Fruit fly (Drosophila melanogaster) Kc167 (cell line): ENCODE measurements around the gene NijB.

Source experiments
- Myc ChIP-seq: fragments of >200 bp; optimal IDR thresholded peaks from 2 replicates; lab custom pipeline; 2017; ENCODE audit warnings: missing external identifiers
- Sin3A ChIP-seq: fragments of >200 bp; optimal IDR thresholded peaks from 2 replicates; lab custom pipeline; 2018; ENCODE audit warnings: missing external identifiers
- h ChIP-seq: fragments of >200 bp; optimal IDR thresholded peaks from 3 replicates; lab custom pipeline; 2018; ENCODE audit warnings: missing external identifiers
- insv ChIP-seq: fragments of >200 bp; optimal IDR thresholded peaks from 3 replicates; lab custom pipeline; 2018; ENCODE audit warnings: missing external identifiers
- psq ChIP-seq: fragments of >200 bp; optimal IDR thresholded peaks from 2 replicates; lab custom pipeline; 2017; ENCODE audit warnings: missing external identifiers
- ttk ChIP-seq: sonication (Bioruptor generic); optimal IDR thresholded peaks from 2 replicates; lab custom pipeline; 2017; ENCODE audit warnings: missing external identifiers

Gene NijB

DNA sequence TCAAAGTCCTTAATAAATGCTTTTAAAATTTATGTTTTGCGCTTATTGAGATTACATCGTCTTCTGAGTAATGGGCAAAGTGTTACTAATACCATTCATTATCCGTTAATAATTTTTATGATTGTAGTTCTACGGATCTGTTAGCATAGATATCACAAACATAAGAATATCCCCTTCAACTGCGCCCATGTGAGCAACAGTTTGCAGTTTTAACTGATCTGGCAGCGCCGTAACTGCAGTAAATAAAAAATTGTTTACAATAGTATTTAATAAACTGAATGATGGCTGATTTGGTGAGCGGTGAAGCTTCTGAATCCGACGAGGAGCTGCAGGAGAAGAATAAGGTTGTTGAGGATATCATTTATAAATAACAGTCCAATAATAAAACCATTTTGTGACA, 22.2 kb upstream of the NijB start, which contains the start of gene Blos3:
Blos3 (plus strand) TSS at position 198 of the 400 bp plus-strand sequence.
- TF ChIP-seq psq (no peak), h (lab: Kevin White, UChicago) (no peak), ttk (lab: Kevin White, UChicago) (no peak), Sin3A (no peak)

DNA sequence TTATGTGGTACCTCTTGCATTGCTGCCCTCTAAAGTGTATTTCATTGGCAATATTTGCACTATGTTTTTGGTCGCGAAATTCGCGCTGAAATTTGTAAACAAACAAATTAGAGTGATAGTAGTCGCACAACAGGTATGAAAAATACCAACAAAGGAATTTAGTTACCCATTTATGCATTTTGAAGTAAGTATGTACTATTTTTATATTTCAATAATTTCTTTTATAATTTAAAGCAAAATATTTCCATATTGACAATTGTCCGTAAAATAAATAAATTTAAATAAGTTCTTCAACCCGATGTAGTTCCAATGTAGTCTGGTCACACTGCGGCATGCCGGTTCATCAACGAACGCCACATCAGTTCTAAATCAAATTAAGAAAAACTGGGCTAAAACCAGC, 19.7 kb upstream of the NijB start, which contains the start of the genes Rad9 and Uggt:
Rad9 (minus strand) TSS at position 114 of the 400 bp plus-strand sequence.
Uggt (plus strand) TSS at position 308 of the 400 bp plus-strand sequence.
- TF ChIP-seq psq, result no peak
- TF ChIP-seq insv (lab: Kevin White, UChicago), result no peak
- no peak for TF ChIP-seq ttk (lab: Kevin White, UChicago)
- TF ChIP-seq Myc (lab: Kevin White, UChicago), result no peak
- TF ChIP-seq Sin3A, result no peak
- TF ChIP-seq h (lab: Kevin White, UChicago), result no peak

DNA sequence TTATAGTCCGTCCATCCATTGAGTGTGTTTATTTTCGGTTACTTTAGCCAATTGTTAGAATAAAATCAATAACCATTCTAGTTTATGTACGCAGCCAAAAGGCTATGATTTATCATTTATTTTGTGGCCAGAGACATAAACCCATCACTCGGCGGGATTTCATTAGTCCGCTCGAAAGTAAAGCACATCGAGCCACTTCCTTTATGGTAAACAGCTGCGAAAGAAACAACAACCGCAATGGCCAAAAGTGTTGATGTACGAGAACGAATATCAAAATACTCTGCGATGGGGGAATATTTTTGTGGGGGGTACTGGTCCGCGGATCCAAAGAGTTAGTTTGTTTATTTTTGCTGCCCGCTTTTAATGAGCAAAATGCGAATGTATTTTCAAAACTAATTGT, 10.6 kb upstream of the NijB start:
- TF ChIP-seq h (lab: Kevin White, UChicago) (no peak), ttk (lab: Kevin White, UChicago) (no peak), Myc (lab: Kevin White, UChicago) (no peak), insv (lab: Kevin White, UChicago) (no peak), Sin3A (no peak), psq (no peak)

DNA sequence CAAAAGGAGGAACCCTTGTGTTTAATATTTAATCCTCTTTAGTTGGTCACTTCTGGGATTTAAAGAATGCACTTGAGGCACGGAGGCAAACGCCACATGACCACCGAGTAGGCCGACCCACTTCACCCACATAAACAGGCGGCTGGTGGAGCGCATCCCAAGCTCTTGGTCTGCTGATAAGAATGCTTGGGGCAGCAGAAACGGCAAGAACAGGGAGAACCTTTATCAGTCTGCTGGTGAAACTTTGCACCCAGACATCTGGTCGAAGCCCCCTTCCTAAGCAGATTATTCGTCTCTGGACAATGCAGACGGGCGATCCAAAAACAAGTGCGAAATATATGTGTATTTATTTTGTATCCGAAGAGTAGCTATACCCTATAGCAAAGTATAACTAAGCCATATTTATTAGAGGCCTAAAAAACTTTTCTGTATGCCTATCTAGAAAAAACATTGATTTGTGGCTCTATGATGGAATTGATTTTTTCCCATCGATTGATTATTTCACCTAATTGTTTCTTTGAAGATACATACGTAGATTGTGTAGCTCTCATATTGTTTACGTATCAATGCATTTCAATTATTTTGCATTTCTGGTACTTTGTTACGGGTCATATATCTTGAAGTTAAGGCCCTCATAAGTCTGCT, 2.8 kb upstream of the NijB start:
- TF ChIP-seq insv (lab: Kevin White, UChicago) (no peak), Sin3A (no peak), ttk (lab: Kevin White, UChicago) (no peak), h (lab: Kevin White, UChicago) (no peak), psq (no peak), Myc (lab: Kevin White, UChicago) (no peak)

DNA sequence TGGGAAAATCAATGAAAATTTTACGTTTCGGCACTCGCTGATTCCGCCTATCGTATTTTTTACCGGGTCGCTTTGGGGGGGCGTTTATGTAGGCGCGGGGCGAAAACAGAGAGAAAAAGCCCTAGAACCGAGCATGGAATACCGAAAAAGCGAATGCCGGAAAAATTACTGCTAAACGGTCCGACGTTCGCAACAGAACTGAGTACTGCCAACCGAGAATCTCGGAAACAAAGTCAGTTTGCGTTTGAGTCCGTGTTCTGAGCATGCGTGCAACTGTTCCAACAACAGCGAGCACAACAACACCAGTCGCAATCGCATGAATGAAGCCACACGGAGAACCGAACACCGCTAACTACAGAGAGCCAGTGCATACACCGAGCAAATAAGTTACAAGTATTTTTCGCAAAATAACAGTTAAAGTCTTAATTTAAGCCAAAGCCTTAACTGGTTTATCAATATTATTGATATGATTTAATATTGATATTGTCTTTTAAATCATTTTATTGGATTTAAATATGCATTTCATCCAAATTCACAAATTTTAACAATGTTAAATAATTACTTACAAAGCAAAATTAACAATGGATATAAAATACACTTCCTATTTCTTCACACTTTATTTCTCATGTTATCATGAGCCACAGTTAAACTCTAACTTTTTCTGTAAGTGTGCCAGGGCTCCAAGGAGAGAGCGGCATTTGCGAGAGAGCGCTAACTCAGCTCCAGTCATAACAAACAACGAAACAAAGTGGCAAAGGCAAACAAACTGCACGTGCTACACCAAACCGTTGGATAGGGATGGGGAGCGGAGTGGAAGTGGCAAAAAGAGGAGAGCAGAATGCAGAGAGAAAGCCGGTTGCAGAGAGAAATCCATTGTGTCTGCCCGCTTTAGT, 1.7 kb upstream of the NijB start, which contains the start of gene CG3961:
CG3961 (minus strand) TSS at position 201 of the 893 bp plus-strand sequence.
- no peak for TF ChIP-seq psq
- no peak for TF ChIP-seq insv (lab: Kevin White, UChicago)
- no peak for TF ChIP-seq h (lab: Kevin White, UChicago)
- TF ChIP-seq ttk (lab: Kevin White, UChicago), result no peak
- no peak for TF ChIP-seq Sin3A

DNA sequence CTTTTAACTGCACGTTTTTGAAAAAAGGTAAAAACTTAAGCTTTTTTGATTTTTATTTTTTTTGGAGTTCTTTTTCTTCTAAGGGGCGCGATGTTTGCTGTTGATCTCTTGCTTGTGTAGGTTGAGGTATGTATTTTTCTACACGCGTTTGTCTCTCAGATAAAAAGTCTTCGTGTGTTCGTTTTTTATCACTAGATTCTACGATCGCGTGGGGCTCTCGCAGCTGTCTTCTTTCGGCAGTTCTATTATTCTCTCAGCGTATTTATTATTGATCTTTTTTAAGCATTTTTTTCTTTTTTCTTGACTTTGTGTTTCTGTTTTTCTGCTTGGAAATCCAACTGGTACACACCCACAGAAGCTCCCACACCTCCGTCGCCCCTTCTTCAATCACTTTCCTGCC, 2.9 kb downstream of the NijB start:
- TF ChIP-seq psq, result no peak
- no peak for TF ChIP-seq h (lab: Kevin White, UChicago)
- TF ChIP-seq Sin3A, result no peak
- TF ChIP-seq Myc (lab: Kevin White, UChicago), result no peak
- no peak for TF ChIP-seq insv (lab: Kevin White, UChicago)
- no peak for TF ChIP-seq ttk (lab: Kevin White, UChicago)

DNA sequence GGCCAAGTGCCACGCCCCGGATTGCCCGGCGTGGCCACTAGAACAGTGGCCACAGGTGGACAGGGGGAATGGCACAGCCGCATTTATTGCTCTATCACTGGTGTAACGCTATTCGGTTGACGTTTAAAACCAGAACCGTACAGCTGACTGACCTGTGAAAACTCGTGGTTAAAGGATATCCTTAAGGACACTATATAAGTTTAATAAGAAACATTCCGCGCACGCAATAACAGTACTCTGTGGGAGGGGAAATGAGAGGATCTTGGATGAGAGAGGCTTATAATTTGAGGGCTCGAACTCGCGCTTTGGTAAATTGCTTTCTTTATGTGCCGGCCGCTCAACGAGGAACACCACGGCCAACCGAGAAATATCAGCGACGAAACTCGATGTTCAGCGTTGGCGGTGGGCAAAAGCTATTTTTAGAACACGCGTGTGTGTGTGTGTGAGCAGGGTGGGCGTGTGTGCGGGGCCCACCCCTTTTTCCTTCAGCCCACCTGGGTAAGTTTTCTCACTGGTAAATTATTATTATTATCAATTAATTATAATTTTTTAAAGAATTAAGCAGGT, 4.2 kb downstream of the NijB start:
- TF ChIP-seq h (lab: Kevin White, UChicago), result no peak
- TF ChIP-seq psq, result no peak
- TF ChIP-seq ttk (lab: Kevin White, UChicago), result no peak
- no peak for TF ChIP-seq Myc (lab: Kevin White, UChicago)
- no peak for TF ChIP-seq Sin3A
- no peak for TF ChIP-seq insv (lab: Kevin White, UChicago)

DNA sequence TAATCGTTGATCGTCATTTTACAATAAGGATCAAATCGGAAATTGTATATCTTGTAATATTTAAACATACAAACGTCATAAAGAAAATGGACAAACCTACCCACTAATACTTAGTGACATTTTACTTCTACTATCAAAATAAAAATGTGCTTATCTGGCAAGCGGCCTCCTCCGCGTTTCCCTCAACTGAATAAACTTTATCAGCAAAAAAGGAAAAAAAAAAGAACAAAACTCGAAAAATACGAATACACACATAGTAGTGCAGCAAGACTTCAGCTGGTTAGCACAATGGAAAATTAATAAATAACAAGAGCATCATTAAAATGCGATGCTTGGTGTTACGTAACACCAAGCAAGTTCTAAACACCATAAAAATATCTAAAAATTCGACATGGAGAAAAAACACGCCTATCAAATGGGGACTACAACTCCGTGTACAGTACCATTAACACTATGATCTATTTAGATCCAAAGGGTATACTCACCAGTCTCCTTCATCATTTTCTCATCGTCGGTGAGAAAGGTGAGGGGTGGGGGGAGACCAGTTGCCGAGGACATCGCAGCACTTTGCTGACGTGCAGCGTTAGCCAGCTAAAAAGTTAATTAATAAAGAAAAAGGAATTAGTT, 5.4 kb downstream of the NijB start:
- no peak for TF ChIP-seq Myc (lab: Kevin White, UChicago)
- TF ChIP-seq h (lab: Kevin White, UChicago), result no peak
- no peak for TF ChIP-seq psq
- TF ChIP-seq Sin3A, result no peak
- TF ChIP-seq ttk (lab: Kevin White, UChicago), result no peak
- TF ChIP-seq insv (lab: Kevin White, UChicago), result no peak

DNA sequence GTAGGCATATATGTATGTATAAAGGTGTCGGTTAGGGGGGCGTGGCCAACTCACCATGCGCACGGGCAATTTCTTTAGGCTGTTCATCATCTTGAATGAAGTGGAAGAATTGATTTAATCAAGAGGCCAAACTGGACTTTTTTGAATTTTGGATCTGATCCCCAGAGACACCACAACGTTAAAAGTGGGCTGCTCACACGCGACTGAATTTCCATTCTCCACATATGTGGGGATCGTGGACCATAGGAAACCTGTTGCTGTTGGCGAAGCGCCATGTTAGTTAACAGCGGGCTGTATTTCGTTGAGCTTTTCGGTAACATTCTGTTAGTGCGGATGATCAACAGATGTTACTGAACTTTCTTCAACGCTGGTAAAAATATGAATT, 5.9 kb downstream of the NijB start, which contains the start of gene CG3902:
CG3902 (minus strand) TSS at position 208 of the 385 bp plus-strand sequence.
- TF ChIP-seq Sin3A, result no peak
- TF ChIP-seq h (lab: Kevin White, UChicago), result no peak
- TF ChIP-seq insv (lab: Kevin White, UChicago), result no peak
- TF ChIP-seq Myc (lab: Kevin White, UChicago), result no peak
- no peak for TF ChIP-seq psq
- no peak for TF ChIP-seq ttk (lab: Kevin White, UChicago)

DNA sequence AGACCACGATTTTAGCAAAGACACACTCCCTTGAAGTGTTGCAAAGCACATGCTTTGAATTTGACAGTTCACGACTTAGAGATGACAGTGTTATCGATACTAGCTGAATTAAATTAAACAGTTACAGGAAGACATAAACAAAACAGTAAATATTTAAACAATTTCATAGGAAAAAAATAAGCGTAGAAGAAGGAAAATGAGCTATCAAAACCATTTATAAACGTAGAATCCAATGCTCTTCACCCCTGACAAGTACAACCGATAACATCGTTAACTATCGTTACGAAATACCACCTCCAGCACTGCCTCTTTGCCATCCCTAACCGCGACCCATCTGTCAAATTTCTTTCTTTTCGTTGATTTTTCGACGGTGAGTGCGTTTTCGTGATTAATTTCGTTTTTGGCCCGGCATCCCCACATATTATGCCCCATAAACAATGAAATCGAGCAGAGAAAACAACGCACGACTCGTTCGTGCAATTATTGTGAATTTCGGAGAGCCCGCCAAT, 6.6 kb downstream of the NijB start, which contains the start of gene RpL26:
RpL26 (plus strand) TSS at position 106 of the 509 bp plus-strand sequence.
- TF ChIP-seq ttk (lab: Kevin White, UChicago) (no peak), Sin3A (no peak)

DNA sequence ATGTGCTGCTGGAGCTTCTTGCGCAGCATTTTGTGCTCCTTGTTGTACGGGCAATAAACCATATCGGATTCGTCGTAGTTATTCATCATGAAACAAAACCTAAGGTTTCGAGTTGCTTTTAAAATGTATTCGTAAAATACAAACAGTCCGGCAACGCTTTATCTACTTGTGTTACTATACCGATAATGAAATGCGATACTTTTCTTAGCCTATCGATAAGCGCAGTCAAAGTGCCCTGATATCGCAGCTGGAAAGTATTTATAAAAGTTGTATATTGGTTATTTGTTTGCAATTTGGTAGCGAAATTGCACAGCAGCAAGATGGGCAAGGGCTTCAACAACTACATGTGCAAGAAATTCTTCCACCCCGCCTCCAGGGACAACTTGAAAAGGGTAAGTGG, 9.2 kb downstream of the NijB start, which contains the start of the genes arx and CG6843:
arx (minus strand) TSS at position 144 of the 400 bp plus-strand sequence.
CG6843 (plus strand) TSS at position 184 of the 400 bp plus-strand sequence.
- TF ChIP-seq Myc (lab: Kevin White, UChicago) (no peak), ttk (lab: Kevin White, UChicago) (no peak), insv (lab: Kevin White, UChicago) (no peak), psq (no peak), Sin3A (no peak), h (lab: Kevin White, UChicago) (no peak)
